Fruit fly (Drosophila melanogaster) whole organism: ENCODE results near the gene CrzR.

Experiments used
- Dll ChIP-seq: fragments of >200 bp; optimal IDR thresholded peaks from 2 replicates; lab custom pipeline; 2017
- EcR ChIP-seq, 2 experiments: fragments of >200 bp; optimal IDR thresholded peaks; 2 replicates each; lab custom pipeline; 2017; ENCODE audit warnings: missing biosample characterization in 2 of 2, missing genetic modification characterization in 2 of 2, missing genetic modification reagents in 2 of 2
- pan ChIP-seq: fragments of >200 bp; optimal IDR thresholded peaks from 2 replicates; lab custom pipeline; 2017
- psq ChIP-seq: fragments of >200 bp; optimal IDR thresholded peaks from 2 replicates; lab custom pipeline; 2017
- usp ChIP-seq: fragments of >200 bp; optimal IDR thresholded peaks from 2 replicates; lab custom pipeline; 2017; ENCODE audit warnings: missing biosample characterization, missing genetic modification characterization, mixed read lengths

DNA sequence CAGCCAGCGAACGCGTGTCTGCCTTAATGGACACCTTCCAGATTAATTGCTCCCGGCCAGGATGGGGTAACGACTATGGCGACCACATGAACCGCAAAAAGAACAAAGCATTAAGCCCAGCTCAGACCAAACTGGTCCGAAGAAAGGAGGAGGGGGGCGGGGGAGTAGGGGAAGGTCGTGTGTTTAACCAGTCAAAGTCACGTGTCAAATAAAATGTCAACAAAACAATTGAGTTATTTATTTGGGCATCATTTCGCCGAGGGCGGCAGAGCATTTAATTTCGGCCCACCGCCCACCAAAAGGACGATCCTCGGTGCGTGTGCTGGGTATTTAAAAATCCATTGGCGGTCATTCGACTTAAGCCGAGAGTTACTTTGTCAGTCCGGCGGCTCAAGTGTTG lies 38.1 kb downstream of the CrzR start:
- TF ChIP-seq Dll (lab: Kevin White, UChicago) (no peak), EcR (GFP tag; optimal IDR thresholded peaks at IDR 0.05; lab: Kevin White, UChicago) (no peak), pan (lab: Kevin White, UChicago) (no peak), usp (GFP tag; lab: Kevin White, UChicago) (no peak), psq (lab: Kevin White, UChicago) (no peak)
